Worm (Caenorhabditis elegans) whole organism, L1 larva: ENCODE measurements around the gene ZK1290.1.

Experiments
- ama-1 ChIP-seq: fragments of 150-350 bp; optimal IDR thresholded peaks from 2 replicates; lab custom pipeline; 2014
- efl-1 ChIP-seq, 4 experiments: fragments of 150-350 bp; optimal IDR thresholded peaks in 3 of 4; peaks in 1 of 4; 1 replicate in 1 of 4; 2 replicates in 3 of 4; lab custom pipeline; 2014; ENCODE audit warnings: missing biosample characterization in 2 of 4, missing genetic modification characterization in 2 of 4, missing genetic modification reagents in 2 of 4
- egl-27 ChIP-seq, 2 experiments: fragments of 150-350 bp in 1 of 2; sonication (generic microtip); optimal IDR thresholded peaks; 3 replicates each; lab custom pipeline; 2017 to 2018; ENCODE audit warnings: missing biosample characterization in 2 of 2, missing genetic modification characterization in 2 of 2, missing genetic modification reagents in 2 of 2
- elt-3 ChIP-seq, 6 experiments: fragments of 150-350 bp in 1 of 6; sonication (generic microtip); optimal IDR thresholded peaks; 2 replicates each; lab custom pipeline; 2017 to 2018; ENCODE audit warnings: missing biosample characterization in 6 of 6, missing genetic modification characterization in 6 of 6, inconsistent platforms in 1 of 6
- fkh-10 ChIP-seq: sonication (generic microtip); optimal IDR thresholded peaks from 2 replicates; lab custom pipeline; 2017; ENCODE audit warnings: missing biosample characterization, missing genetic modification reagents, missing genetic modification characterization
- lin-39 ChIP-seq: fragments of 150-350 bp; optimal IDR thresholded peaks from 2 replicates; lab custom pipeline; 2014; ENCODE audit warnings: missing biosample characterization, missing genetic modification reagents, missing genetic modification characterization
- lir-3 ChIP-seq: sonication (generic microtip); optimal IDR thresholded peaks from 2 replicates; lab custom pipeline; 2016; ENCODE audit warnings: mild to moderate bottlenecking, missing genetic modification characterization, moderate library complexity, missing compliant biosample characterization; ENCODE audit not compliant: poor library complexity
- lsy-2 ChIP-seq, 2 experiments: fragments of 150-350 bp; optimal IDR thresholded peaks; 2 replicates each; lab custom pipeline; 2014; ENCODE audit warnings: missing biosample characterization in 2 of 2, missing genetic modification characterization in 2 of 2
- mef-2 ChIP-seq: fragments of 150-350 bp; optimal IDR thresholded peaks from 2 replicates; lab custom pipeline; 2014; ENCODE audit warnings: missing biosample characterization, missing genetic modification characterization
- nhr-28 ChIP-seq: fragments of 150-350 bp; optimal IDR thresholded peaks from 2 replicates; lab custom pipeline; 2014; ENCODE audit warnings: missing biosample characterization, missing genetic modification characterization
- pax-3 ChIP-seq: fragments of 200-800 bp; sonication (Bioruptor generic); optimal IDR thresholded peaks from 2 replicates; lab custom pipeline; 2018; ENCODE audit warnings: mild to moderate bottlenecking, missing genetic modification characterization, moderate library complexity, missing compliant biosample characterization
- unc-62 ChIP-seq: fragments of 150-350 bp; optimal IDR thresholded peaks from 2 replicates; lab custom pipeline; 2014; ENCODE audit warnings: missing biosample characterization, missing genetic modification reagents, missing genetic modification characterization
- unc-86 ChIP-seq: sonication (generic microtip); optimal IDR thresholded peaks from 2 replicates; lab custom pipeline; 2016; ENCODE audit warnings: missing genetic modification characterization, missing compliant biosample characterization

ce11 chrII:7594812-7595211, 33.2 kb downstream of the ZK1290.1 start, which contains the start of gene syd-1:
- TF ChIP-seq ama-1 (no peak), nhr-28 (tag; lab: Kevin White, UChicago) (no peak), unc-86 (tag; lab: Kevin White, UChicago) (no peak), pax-3 (tag; lab: Kevin White, UChicago) (no peak), mef-2 (tag; lab: Kevin White, UChicago) (no peak), lsy-2 (tag; optimal IDR thresholded peaks at IDR 0.05; lab: Kevin White, UChicago) (no peak), lin-39 (tag; lab: Kevin White, UChicago) (no peak), egl-27 (tag; optimal IDR thresholded peaks at IDR 0.05; lab: Kevin White, UChicago) (no peak), unc-62 (no peak), lir-3 (tag; lab: Kevin White, UChicago) (no peak), fkh-10 (GFP tag; lab: Kevin White, UChicago) (no peak), efl-1 (optimal IDR thresholded peaks at IDR 0.05; lab: Kevin White, UChicago) (no peak), efl-1 (GFP tag; optimal IDR thresholded peaks at IDR 0.05 in 1 of 2; lab: Kevin White, UChicago) (no peak), elt-3 (tag; optimal IDR thresholded peaks at IDR 0.05; lab: Kevin White, UChicago) (no peak)
